Fruit fly (Drosophila melanogaster) whole organism, prepupa: Measurements from ENCODE around the gene CG5863.

Experiments
- Blimp-1 ChIP-seq: fragments of 200-800 bp; sonication (Bioruptor generic); optimal IDR thresholded peaks from 3 replicates; lab custom pipeline; 2017; ENCODE audit warnings: missing biosample characterization, missing genetic modification characterization, mild to moderate bottlenecking, moderate library complexity, missing genetic modification reagents
- CG10631 ChIP-seq: fragments of 200-800 bp; sonication (Bioruptor generic); optimal IDR thresholded peaks from 2 replicates; lab custom pipeline; 2016; ENCODE audit warnings: missing biosample characterization, missing genetic modification characterization
- CG10669 ChIP-seq: fragments of 200-800 bp; sonication (Bioruptor generic); optimal IDR thresholded peaks from 3 replicates; lab custom pipeline; 2018; ENCODE audit warnings: missing biosample characterization, mild to moderate bottlenecking, missing genetic modification characterization, moderate library complexity
- CG11762 ChIP-seq: fragments of 200-800 bp; sonication (Bioruptor generic); optimal IDR thresholded peaks from 3 replicates; lab custom pipeline; 2016; ENCODE audit warnings: missing biosample characterization, missing genetic modification characterization; ENCODE audit not compliant: insufficient read depth
- CG11902 ChIP-seq: fragments of 200-800 bp; sonication (Bioruptor generic); optimal IDR thresholded peaks from 3 replicates; lab custom pipeline; 2016; ENCODE audit warnings: missing biosample characterization, missing genetic modification characterization
- CG15336 ChIP-seq: fragments of 200-800 bp; sonication (Bioruptor generic); IDR thresholded peaks from 2 replicates; pipeline ENCODE4 v1.3.6; 2022; ENCODE audit warnings: missing biosample characterization, missing genetic modification characterization
- CG16779 ChIP-seq: fragments of 200-800 bp; sonication (Bioruptor generic); optimal IDR thresholded peaks from 3 replicates; lab custom pipeline; 2017; ENCODE audit warnings: missing biosample characterization, mild to moderate bottlenecking, missing genetic modification characterization
- CG3032 ChIP-seq: fragments of 200-800 bp; optimal IDR thresholded peaks from 2 replicates; lab custom pipeline; 2019; ENCODE audit warnings: missing biosample characterization, mild to moderate bottlenecking, missing genetic modification characterization, moderate library complexity
- CG31627 ChIP-seq: fragments of 200-800 bp; sonication (Bioruptor generic); optimal IDR thresholded peaks from 3 replicates; lab custom pipeline; 2016; ENCODE audit warnings: missing biosample characterization, missing genetic modification characterization
- CG32006 ChIP-seq: fragments of 200-800 bp; sonication (Bioruptor generic); optimal IDR thresholded peaks from 3 replicates; lab custom pipeline; 2017; ENCODE audit warnings: missing biosample characterization, mild to moderate bottlenecking, missing genetic modification characterization
- CG34406 ChIP-seq: fragments of 200-800 bp; sonication (Bioruptor generic); optimal IDR thresholded peaks from 3 replicates; lab custom pipeline; 2016; ENCODE audit warnings: missing biosample characterization, missing genetic modification characterization
- CG3919 ChIP-seq: fragments of 200-800 bp; sonication (Bioruptor generic); optimal IDR thresholded peaks from 3 replicates; lab custom pipeline; 2016; ENCODE audit warnings: missing biosample characterization, missing genetic modification characterization
- CG6163 ChIP-seq: fragments of 200-800 bp; sonication (Bioruptor generic); IDR thresholded peaks from 3 replicates; pipeline ENCODE4 v1.3.6; 2022; ENCODE audit warnings: missing biosample characterization, missing genetic modification characterization
- CG6792 ChIP-seq: fragments of 200-800 bp; sonication (Bioruptor generic); optimal IDR thresholded peaks from 3 replicates; lab custom pipeline; 2016; ENCODE audit warnings: missing biosample characterization, missing genetic modification characterization
- CG6808 ChIP-seq: fragments of 200-800 bp; sonication (Bioruptor generic); optimal IDR thresholded peaks from 3 replicates; lab custom pipeline; 2017; ENCODE audit warnings: missing biosample characterization, missing genetic modification characterization, mild to moderate bottlenecking, moderate library complexity, missing genetic modification reagents
- CG8119 ChIP-seq: fragments of 200-800 bp; sonication (Bioruptor generic); IDR thresholded peaks from 3 replicates; pipeline ENCODE4 v1.3.6; 2022; ENCODE audit warnings: missing biosample characterization, missing genetic modification characterization
- CG8319 ChIP-seq: fragments of 200-800 bp; sonication (Bioruptor generic); optimal IDR thresholded peaks from 3 replicates; lab custom pipeline; 2016; ENCODE audit warnings: missing biosample characterization, missing genetic modification characterization
- CG9139 ChIP-seq: fragments of 200-800 bp; sonication (Bioruptor generic); optimal IDR thresholded peaks from 3 replicates; lab custom pipeline; 2017; ENCODE audit warnings: missing biosample characterization, mild to moderate bottlenecking, missing genetic modification characterization
- Eip75B ChIP-seq: fragments of 200-800 bp; sonication (Bioruptor generic); optimal IDR thresholded peaks from 3 replicates; lab custom pipeline; 2016; ENCODE audit warnings: missing biosample characterization, missing genetic modification characterization
- Eip78C ChIP-seq: fragments of 200-800 bp; sonication (Bioruptor generic); peaks from one replicate; lab custom pipeline; 2016; ENCODE audit warnings: missing biosample characterization, missing genetic modification characterization
- Eip93F ChIP-seq: fragments of 200-800 bp; sonication (Bioruptor generic); optimal IDR thresholded peaks from 2 replicates; lab custom pipeline; 2016; ENCODE audit warnings: missing biosample characterization, mild to moderate bottlenecking, missing genetic modification characterization
- Ets21C ChIP-seq: fragments of 200-800 bp; sonication (Bioruptor generic); optimal IDR thresholded peaks from 3 replicates; lab custom pipeline; 2016; ENCODE audit warnings: missing biosample characterization, missing genetic modification characterization
- Gug ChIP-seq: fragments of 200-800 bp; sonication (Bioruptor generic); IDR thresholded peaks from 2 replicates; pipeline ENCODE4 v1.3.6; 2022; ENCODE audit warnings: missing biosample characterization, missing genetic modification characterization
- Hr39 ChIP-seq: fragments of 200-800 bp; sonication (Bioruptor generic); optimal IDR thresholded peaks from 2 replicates; lab custom pipeline; 2016; ENCODE audit warnings: missing biosample characterization, missing genetic modification characterization
- Hr4 ChIP-seq: fragments of 200-800 bp; sonication (Bioruptor generic); optimal IDR thresholded peaks from 3 replicates; lab custom pipeline; 2016; ENCODE audit warnings: missing biosample characterization, missing genetic modification characterization
- Lpt ChIP-seq: fragments of 200-800 bp; sonication (Bioruptor generic); optimal IDR thresholded peaks from 3 replicates; lab custom pipeline; 2016; ENCODE audit warnings: missing biosample characterization, missing genetic modification characterization
- Smox ChIP-seq: fragments of 200-800 bp; sonication (Bioruptor generic); optimal IDR thresholded peaks from 3 replicates; lab custom pipeline; 2016; ENCODE audit warnings: missing biosample characterization, missing genetic modification characterization
- Sox14 ChIP-seq: fragments of 200-800 bp; sonication (Bioruptor generic); optimal IDR thresholded peaks from 3 replicates; lab custom pipeline; 2016; ENCODE audit warnings: missing biosample characterization, missing genetic modification characterization
- Sox15 ChIP-seq: fragments of 200-800 bp; sonication (Bioruptor generic); optimal IDR thresholded peaks from 3 replicates; lab custom pipeline; 2016; ENCODE audit warnings: missing biosample characterization, missing genetic modification characterization
- achi ChIP-seq: fragments of 200-800 bp; sonication (Bioruptor generic); optimal IDR thresholded peaks from 3 replicates; lab custom pipeline; 2016; ENCODE audit warnings: missing biosample characterization, missing genetic modification characterization
- acj6 ChIP-seq: fragments of 200-800 bp; sonication (Bioruptor generic); optimal IDR thresholded peaks from 3 replicates; lab custom pipeline; 2016; ENCODE audit warnings: missing biosample characterization, missing genetic modification characterization
- cyc ChIP-seq: fragments of 200-800 bp; sonication (Bioruptor generic); optimal IDR thresholded peaks from 3 replicates; lab custom pipeline; 2016; ENCODE audit warnings: missing biosample characterization, missing genetic modification characterization
- dac ChIP-seq: fragments of 200-800 bp; sonication (Bioruptor generic); optimal IDR thresholded peaks from 2 replicates; lab custom pipeline; 2017; ENCODE audit warnings: missing biosample characterization, mild to moderate bottlenecking, missing genetic modification characterization
- eg ChIP-seq: fragments of 200-800 bp; sonication (Bioruptor generic); IDR thresholded peaks from 3 replicates; pipeline ENCODE4 v1.3.6; 2022; ENCODE audit warnings: missing biosample characterization, missing genetic modification characterization
- esn ChIP-seq: fragments of 200-800 bp; sonication (Bioruptor generic); optimal IDR thresholded peaks from 2 replicates; lab custom pipeline; 2016; ENCODE audit warnings: missing biosample characterization, mild to moderate bottlenecking, missing genetic modification characterization, moderate library complexity
- fd85E ChIP-seq: fragments of 200-800 bp; sonication (Bioruptor generic); optimal IDR thresholded peaks from 3 replicates; lab custom pipeline; 2016; ENCODE audit warnings: missing biosample characterization, missing genetic modification characterization
- fkh ChIP-seq: fragments of 200-800 bp; sonication (Bioruptor generic); optimal IDR thresholded peaks from 3 replicates; lab custom pipeline; 2017; ENCODE audit warnings: missing biosample characterization, mild to moderate bottlenecking, missing genetic modification characterization, moderate library complexity
- lz ChIP-seq: fragments of 200-800 bp; sonication (Bioruptor generic); optimal IDR thresholded peaks from 3 replicates; lab custom pipeline; 2016; ENCODE audit warnings: missing biosample characterization, missing genetic modification characterization
- net ChIP-seq: fragments of 200-800 bp; sonication (Bioruptor generic); optimal IDR thresholded peaks from 3 replicates; lab custom pipeline; 2016; ENCODE audit warnings: missing biosample characterization, missing genetic modification characterization
- pdm3 ChIP-seq: fragments of 200-800 bp; sonication (Bioruptor generic); optimal IDR thresholded peaks from 3 replicates; lab custom pipeline; 2016; ENCODE audit warnings: missing biosample characterization, missing genetic modification characterization
- salr ChIP-seq, 2 experiments: fragments of 200-800 bp; sonication (Bioruptor generic); optimal IDR thresholded peaks; 3 replicates each; lab custom pipeline; 2016 to 2018; ENCODE audit warnings: missing biosample characterization in 2 of 2, missing genetic modification characterization in 2 of 2, mild to moderate bottlenecking in 1 of 2
- spab ChIP-seq: fragments of 200-800 bp; sonication (Bioruptor generic); optimal IDR thresholded peaks from 2 replicates; lab custom pipeline; 2017; ENCODE audit warnings: missing biosample characterization, mild to moderate bottlenecking, missing genetic modification characterization, missing genetic modification reagents
- vri ChIP-seq: fragments of 200-800 bp; sonication (Bioruptor generic); optimal IDR thresholded peaks from 3 replicates; lab custom pipeline; 2016; ENCODE audit warnings: missing biosample characterization, mild to moderate bottlenecking, missing genetic modification characterization

The CG5863 gene

dm6 chr3R:17394318-17395188 lies 16.4 kb upstream of the CG5863 start, which contains the start of gene CREG (continued):
- TF ChIP-seq lz (peak; percentile 43), vri (GFP tag; lab: Kevin White, UChicago) (peak; percentile 10), CG3032 (no peak), eg (no peak), Lpt (GFP tag; lab: Kevin White, UChicago) (no peak), Smox (GFP tag; lab: Kevin White, UChicago) (peak; percentile 55), net (GFP tag; lab: Kevin White, UChicago) (peak; percentile 44), Blimp-1 (GFP tag; lab: Kevin White, UChicago) (peak; percentile 11), CG11762 (GFP tag; lab: Kevin White, UChicago) (no peak), CG6792 (GFP tag; lab: Kevin White, UChicago) (peak; percentile 35), Eip93F (GFP tag; lab: Kevin White, UChicago) (peak; percentile 48), achi (GFP tag; lab: Kevin White, UChicago) (peak; percentile 36), CG16779 (tag; lab: Kevin White, UChicago) (no peak), CG3919 (GFP tag; lab: Kevin White, UChicago) (peak; percentile 53), Gug (GFP tag; lab: Robert Waterston, UW) (no peak), CG31627 (GFP tag; lab: Kevin White, UChicago) (peak; percentile 38), fkh (peak; percentile 20), Eip78C (GFP tag; lab: Kevin White, UChicago) (peak; percentile 88), cyc (GFP tag; lab: Kevin White, UChicago) (peak; percentile 34), CG15336 (GFP tag; lab: Robert Waterston, UW) (no peak), acj6 (GFP tag; lab: Kevin White, UChicago) (peak; percentile 32), CG34406 (GFP tag; lab: Kevin White, UChicago) (peak; percentile 45), Sox14 (GFP tag; lab: Kevin White, UChicago) (peak; percentile 59), CG10631 (GFP tag; lab: Kevin White, UChicago) (peak; percentile 10), CG32006 (GFP tag; lab: Kevin White, UChicago) (peak; percentile 69), fd85E (no peak), Eip75B (GFP tag; lab: Kevin White, UChicago) (peak; percentile 51), salr (GFP tag; optimal IDR thresholded peaks at IDR 0.05; lab: Kevin White, UChicago) (peak in 1 of 2 experiments; percentile 73), dac (GFP tag; lab: Kevin White, UChicago) (no peak), Sox15 (GFP tag; lab: Kevin White, UChicago) (no peak), CG9139 (no peak), spab (GFP tag; lab: Kevin White, UChicago) (peak; percentile 2)
- TF ChIP-seq, all 60 proteins: peak for 42

dm6 chr3R:17400102-17400501 lies 10.8 kb upstream of the CG5863 start:
- TF ChIP-seq CG3919 (GFP tag; lab: Kevin White, UChicago) (no peak), CG31627 (GFP tag; lab: Kevin White, UChicago) (no peak), CG9139 (no peak), CG6163 (no peak), fkh (peak; percentile 19)
- TF ChIP-seq, all 60 proteins: peak for 1

- peak; percentile 39 for TF ChIP-seq Sox14 (GFP tag; lab: Kevin White, UChicago)
- TF ChIP-seq CG15336 (GFP tag; lab: Robert Waterston, UW) = peak; percentile 48
- TF ChIP-seq CG11762 (GFP tag; lab: Kevin White, UChicago) = peak; percentile 77
- peak; percentile 54; the same call in 1 of the 3 replicates for TF ChIP-seq CG8119 (GFP tag; lab: Robert Waterston, UW)
- peak; percentile 72 for TF ChIP-seq esn (GFP tag; lab: Kevin White, UChicago)
- peak; percentile 17 for TF ChIP-seq CG16779 (tag; lab: Kevin White, UChicago)
- TF ChIP-seq eg = 0 out of 3 replicates have a peak, but pooled peaks have one; percentile 40
- TF ChIP-seq CG11902 (GFP tag; lab: Kevin White, UChicago) = peak; percentile 73
- TF ChIP-seq Ets21C (GFP tag; lab: Kevin White, UChicago) = peak; percentile 49
- TF ChIP-seq CG6808 (GFP tag; lab: Kevin White, UChicago) = peak; percentile 58
- peak; percentile 65 for TF ChIP-seq Hr4 (GFP tag; lab: Kevin White, UChicago)
- peak; percentile 19 for TF ChIP-seq Sox15 (GFP tag; lab: Kevin White, UChicago)
- peak; percentile 31 for TF ChIP-seq Blimp-1 (GFP tag; lab: Kevin White, UChicago)
- no peak for TF ChIP-seq CG8319 (GFP tag; lab: Kevin White, UChicago)
- TF ChIP-seq fkh = no peak
- TF ChIP-seq pdm3 (GFP tag; lab: Kevin White, UChicago) = peak; percentile 59
- TF ChIP-seq CG3919 (GFP tag; lab: Kevin White, UChicago) = peak; percentile 83
- peak; percentile 70 for TF ChIP-seq Lpt (GFP tag; lab: Kevin White, UChicago)
- TF ChIP-seq Eip78C (GFP tag; lab: Kevin White, UChicago) = peak; percentile 96
- TF ChIP-seq Eip93F (GFP tag; lab: Kevin White, UChicago) = no peak
- peak; percentile 39 for TF ChIP-seq CG3032
- peak; percentile 50 for TF ChIP-seq Hr39 (GFP tag; lab: Kevin White, UChicago)
- TF ChIP-seq cyc (GFP tag; lab: Kevin White, UChicago) = peak; percentile 75
- peak; percentile 69 for TF ChIP-seq CG32006 (GFP tag; lab: Kevin White, UChicago)
- peak; percentile 78 for TF ChIP-seq CG10669
- peak; percentile 34 for TF ChIP-seq dac (GFP tag; lab: Kevin White, UChicago)
- no peak for TF ChIP-seq salr (GFP tag; optimal IDR thresholded peaks at IDR 0.05; lab: Kevin White, UChicago)
Observed at dm6 chr3R:17400675-17401118, 10.2 kb upstream of the CG5863 start.
